Worm (Caenorhabditis elegans) whole organism, young adult: ENCODE data around the gene ZK809.1.

Experiments used
- B0336.3 ChIP-seq: fragments of 200-800 bp; sonication (Bioruptor generic); IDR thresholded peaks from 2 replicates; pipeline ENCODE4 v1.3.6; 2022; ENCODE audit warnings: missing genetic modification characterization, missing compliant biosample characterization
- C06A6.2 ChIP-seq: fragments of 200-800 bp; sonication (Bioruptor generic); conservative IDR thresholded peaks from 2 replicates; pipeline ENCODE4 v1.3.6; 2022; ENCODE audit warnings: missing genetic modification characterization, missing compliant biosample characterization
- F37B4.10 ChIP-seq: fragments of 200-800 bp; sonication (Bioruptor generic); IDR thresholded peaks from 2 replicates; pipeline ENCODE4 v1.3.6; 2022; ENCODE audit warnings: missing genetic modification characterization, missing compliant biosample characterization
- F52B5.7 ChIP-seq: sonication (generic microtip); optimal IDR thresholded peaks from 2 replicates; lab custom pipeline; 2016; ENCODE audit warnings: mild to moderate bottlenecking, missing genetic modification characterization, missing compliant biosample characterization
- F55B11.4 ChIP-seq: sonication (generic microtip); optimal IDR thresholded peaks from 2 replicates; lab custom pipeline; 2016; ENCODE audit warnings: missing compliant biosample characterization, missing genetic modification characterization, borderline replicate concordance; ENCODE audit not compliant: insufficient read depth
- F57C9.4 ChIP-seq: sonication (generic microtip); optimal IDR thresholded peaks from 2 replicates; lab custom pipeline; 2017; ENCODE audit warnings: mild to moderate bottlenecking, missing genetic modification characterization, missing compliant biosample characterization
- akir-1 ChIP-seq: fragments of 200-800 bp; sonication (Bioruptor generic); optimal IDR thresholded peaks from 2 replicates; lab custom pipeline; 2018; ENCODE audit warnings: mild to moderate bottlenecking, missing genetic modification characterization, moderate library complexity, missing compliant biosample characterization
- ama-1 ChIP-seq, 3 experiments: fragments of 150-350 bp in 1 of 3; sonication (generic microtip) in 2 of 3; optimal IDR thresholded peaks; 2 replicates each; lab custom pipeline; 2014 to 2018; ENCODE audit warnings: missing biosample characterization in 2 of 3, missing genetic modification characterization in 2 of 3, missing genetic modification reagents in 2 of 3
- atf-7 ChIP-seq: sonication (generic microtip); optimal IDR thresholded peaks from 2 replicates; lab custom pipeline; 2017; ENCODE audit warnings: mild to moderate bottlenecking, missing genetic modification characterization, missing compliant biosample characterization
- attf-3 ChIP-seq: fragments of 200-800 bp; sonication (Bioruptor generic); conservative IDR thresholded peaks from 2 replicates; pipeline ENCODE4 v1.3.6; 2022; ENCODE audit warnings: missing genetic modification reagents, missing genetic modification characterization, missing compliant biosample characterization
- attf-6 ChIP-seq: fragments of 200-800 bp; sonication (Bioruptor generic); IDR thresholded peaks from 2 replicates; pipeline ENCODE4 v1.3.6; 2022; ENCODE audit warnings: missing genetic modification reagents, missing genetic modification characterization, missing compliant biosample characterization
- dox-1 ChIP-seq: fragments of 200-800 bp; sonication (Bioruptor generic); IDR thresholded peaks from 2 replicates; pipeline ENCODE4 v1.3.6; 2022; ENCODE audit warnings: missing genetic modification reagents, missing genetic modification characterization, missing compliant biosample characterization
- dpff-1 ChIP-seq: sonication (generic microtip); optimal IDR thresholded peaks from 2 replicates; lab custom pipeline; 2017; ENCODE audit warnings: mild to moderate bottlenecking, missing genetic modification characterization, missing compliant biosample characterization
- dpl-1 ChIP-seq: fragments of 150-350 bp; optimal IDR thresholded peaks from 2 replicates; lab custom pipeline; 2014; ENCODE audit warnings: missing biosample characterization, missing genetic modification reagents, missing genetic modification characterization
- egl-18 ChIP-seq: fragments of 200-800 bp; sonication (Bioruptor generic); IDR thresholded peaks from 2 replicates; pipeline ENCODE4 v1.3.6; 2022; ENCODE audit warnings: missing genetic modification reagents, missing genetic modification characterization, missing compliant biosample characterization
- egrh-3 ChIP-seq: fragments of 200-800 bp; sonication (Bioruptor generic); IDR thresholded peaks from 2 replicates; pipeline ENCODE4 v1.3.6; 2022; ENCODE audit warnings: missing genetic modification reagents, missing genetic modification characterization, missing compliant biosample characterization
- hmg-20 ChIP-seq: fragments of 200-800 bp; sonication (Bioruptor generic); IDR thresholded peaks from 2 replicates; pipeline ENCODE4 v1.3.6; 2022; ENCODE audit warnings: missing genetic modification reagents, missing genetic modification characterization, missing compliant biosample characterization
- lag-1 ChIP-seq: fragments of 200-800 bp; sonication (Bioruptor generic); IDR thresholded peaks from 2 replicates; pipeline ENCODE4 v1.3.6; 2022; ENCODE audit warnings: missing genetic modification reagents, missing genetic modification characterization, missing compliant biosample characterization
- lin-35 ChIP-seq, 3 experiments: fragments of 150-350 bp in 2 of 3; sonication (generic microtip) in 1 of 3; optimal IDR thresholded peaks; 2 replicates each; lab custom pipeline; 2014 to 2018; ENCODE audit warnings: missing biosample characterization in 3 of 3, missing genetic modification characterization in 3 of 3, missing genetic modification reagents in 3 of 3
- lsl-1 ChIP-seq: fragments of 200-800 bp; sonication (Bioruptor generic); optimal IDR thresholded peaks from 2 replicates; lab custom pipeline; 2018; ENCODE audit warnings: mild to moderate bottlenecking, missing genetic modification characterization, moderate library complexity, missing compliant biosample characterization
- madf-3 ChIP-seq: fragments of 200-800 bp; sonication (Bioruptor generic); IDR thresholded peaks from 2 replicates; pipeline ENCODE4 v1.3.6; 2022; ENCODE audit warnings: missing genetic modification reagents, missing genetic modification characterization, missing compliant biosample characterization
- madf-6 ChIP-seq: fragments of 200-800 bp; sonication (Bioruptor generic); IDR thresholded peaks from 2 replicates; pipeline ENCODE4 v1.3.6; 2022; ENCODE audit warnings: missing genetic modification reagents, missing genetic modification characterization, missing compliant biosample characterization
- madf-8 ChIP-seq: fragments of 200-800 bp; sonication (Bioruptor generic); conservative IDR thresholded peaks from 2 replicates; pipeline ENCODE4 v1.3.6; 2022; ENCODE audit warnings: missing genetic modification reagents, missing genetic modification characterization, missing compliant biosample characterization
- mcd-1 ChIP-seq: fragments of 200-800 bp; sonication (Bioruptor generic); IDR thresholded peaks from 2 replicates; pipeline ENCODE4 v1.3.6; 2022; ENCODE audit warnings: missing genetic modification reagents, missing genetic modification characterization, missing compliant biosample characterization
- mes-4 ChIP-seq: sonication (generic microtip); optimal IDR thresholded peaks from 2 replicates; lab custom pipeline; 2016; ENCODE audit warnings: missing genotype, missing genetic modification characterization, missing compliant biosample characterization
- nfya-2 ChIP-seq: fragments of 200-800 bp; sonication (Bioruptor generic); IDR thresholded peaks from 2 replicates; pipeline ENCODE4 v1.3.6; 2022; ENCODE audit warnings: missing genetic modification reagents, missing genetic modification characterization, missing compliant biosample characterization
- nfyb-1 ChIP-seq: fragments of 200-800 bp; sonication (Bioruptor generic); IDR thresholded peaks from 2 replicates; pipeline ENCODE4 v1.3.6; 2022; ENCODE audit warnings: missing genetic modification reagents, missing genetic modification characterization, missing compliant biosample characterization
- nhr-120 ChIP-seq: fragments of 200-800 bp; sonication (Bioruptor generic); IDR thresholded peaks from 2 replicates; pipeline ENCODE4 v1.3.6; 2022; ENCODE audit warnings: missing genetic modification characterization, missing compliant biosample characterization
- nhr-80 ChIP-seq: sonication (generic microtip); optimal IDR thresholded peaks from 2 replicates; lab custom pipeline; 2016; ENCODE audit warnings: missing genetic modification characterization, missing compliant biosample characterization
- pha-4 ChIP-seq: fragments of 150-350 bp; sonication (generic microtip); optimal IDR thresholded peaks from 2 replicates; lab custom pipeline; 2014; ENCODE audit warnings: missing biosample characterization, missing genetic modification reagents, missing genetic modification characterization
- tbx-9 ChIP-seq: sonication (generic microtip); optimal IDR thresholded peaks from 2 replicates; lab custom pipeline; 2016; ENCODE audit warnings: borderline replicate concordance, missing genetic modification characterization, inconsistent platforms, missing compliant biosample characterization
- tlf-1 ChIP-seq: fragments of 200-800 bp; sonication (Bioruptor generic); optimal IDR thresholded peaks from 2 replicates; lab custom pipeline; 2018; ENCODE audit warnings: mild to moderate bottlenecking, missing genetic modification characterization, missing compliant biosample characterization
- ztf-25 ChIP-seq: fragments of 200-800 bp; sonication (Bioruptor generic); IDR thresholded peaks from 2 replicates; pipeline ENCODE4 v1.3.6; 2022; ENCODE audit warnings: missing genetic modification reagents, missing genetic modification characterization, missing compliant biosample characterization

Gene ZK809.1

ce11 chrIV:11616543-11616942 lies 25.4 kb upstream of the ZK809.1 start:
- TF ChIP-seq nfyb-1 (GFP tag; lab: Robert Waterston, UW) (0 out of 2 replicates have a peak, but pooled peaks have one; percentile 44), nhr-120 (GFP tag; lab: Robert Waterston, UW) (peak; percentile 64; the same call in 1 of the 2 replicates), mcd-1 (GFP tag; lab: Robert Waterston, UW) (peak; percentile 42; the same call in 1 of the 2 replicates), F37B4.10 (GFP tag; lab: Robert Waterston, UW) (0 out of 2 replicates have a peak, but pooled peaks have one; percentile 68), egrh-3 (GFP tag; lab: Robert Waterston, UW) (peak; percentile 90; the same call in 1 of the 2 replicates)

- TF ChIP-seq atf-7 (tag; lab: Kevin White, UChicago) (peak; percentile 43), F52B5.7 (tag; lab: Kevin White, UChicago) (no peak), dpl-1 (GFP tag; lab: Kevin White, UChicago) (no peak)
Observed at ce11 chrIV:11620909-11621308, 21.0 kb upstream of the ZK809.1 start, which contains the start of gene dsl-5. Gene dsl-5, minus strand, starts transcription at chrIV:11621009.

ce11 chrIV:11622336-11622735 lies 19.6 kb upstream of the ZK809.1 start:
- TF ChIP-seq dpl-1 (GFP tag; lab: Kevin White, UChicago) (no peak), madf-8 (GFP tag; lab: Robert Waterston, UW) (no peak), B0336.3 (GFP tag; lab: Robert Waterston, UW) (no peak), ama-1 (optimal IDR thresholded peaks at IDR 0.05; lab: Kevin White, UChicago) (no peak), ama-1 (GFP tag; optimal IDR thresholded peaks at IDR 0.05; lab: Kevin White, UChicago) (no peak), lag-1 (GFP tag; lab: Robert Waterston, UW) (no peak), nhr-80 (tag; lab: Kevin White, UChicago) (no peak), madf-6 (GFP tag; lab: Robert Waterston, UW) (no peak), nfyb-1 (GFP tag; lab: Robert Waterston, UW) (no peak), tlf-1 (GFP tag; lab: Kevin White, UChicago) (no peak), F57C9.4 (no peak), C06A6.2 (GFP tag; lab: Robert Waterston, UW) (no peak), egl-18 (no peak), attf-3 (GFP tag; lab: Robert Waterston, UW) (no peak), lin-35 (GFP tag; optimal IDR thresholded peaks at IDR 0.05; lab: Kevin White, UChicago) (no peak), attf-6 (GFP tag; lab: Robert Waterston, UW) (no peak)
- TF ChIP-seq, all 124 proteins: peak for 0

ce11 chrIV:11623060-11623459 lies 18.8 kb upstream of the ZK809.1 start, which contains the start of gene lys-4:
Gene lys-4, minus strand, starts transcription at chrIV:11623174.
- TF ChIP-seq nfya-2 (GFP tag; lab: Robert Waterston, UW) = no peak
- no peak for TF ChIP-seq madf-3 (GFP tag; lab: Robert Waterston, UW)
- no peak for TF ChIP-seq F55B11.4
- TF ChIP-seq pha-4 (tag; lab: Kevin White, UChicago) = no peak
- no peak for TF ChIP-seq dox-1 (GFP tag; lab: Robert Waterston, UW)
- TF ChIP-seq dpff-1 = no peak
- TF ChIP-seq C06A6.2 (GFP tag; lab: Robert Waterston, UW) = no peak
- no peak for TF ChIP-seq lsl-1
- TF ChIP-seq ztf-25 = no peak
- no peak for TF ChIP-seq tbx-9
- no peak for TF ChIP-seq mes-4 (tag; lab: Kevin White, UChicago)
- no peak for TF ChIP-seq akir-1 (GFP tag; lab: Kevin White, UChicago)
- no peak for TF ChIP-seq ama-1 (optimal IDR thresholded peaks at IDR 0.05; lab: Kevin White, UChicago)
- TF ChIP-seq ama-1 (GFP tag; optimal IDR thresholded peaks at IDR 0.05; lab: Kevin White, UChicago) = no peak
- TF ChIP-seq hmg-20 = no peak
